Worm (Caenorhabditis elegans) whole organism, mixed stage, embryonic: ENCODE measurements around the gene H25P19.1.

Experiments used
- M03D4.4 ChIP-seq: sonication (generic microtip); optimal IDR thresholded peaks from 2 replicates; lab custom pipeline; 2017; ENCODE audit warnings: mild to moderate bottlenecking, missing genetic modification characterization, missing compliant biosample characterization
- ceh-83 ChIP-seq: fragments of 200-800 bp; sonication (Bioruptor generic); optimal IDR thresholded peaks from 2 replicates; lab custom pipeline; 2018; ENCODE audit warnings: mild to moderate bottlenecking, missing genetic modification characterization, missing compliant biosample characterization
- lin-13 ChIP-seq: fragments of 150-350 bp; optimal IDR thresholded peaks from 2 replicates; lab custom pipeline; 2014; ENCODE audit warnings: missing biosample characterization, missing genetic modification characterization
- mls-2 ChIP-seq: sonication (generic microtip); optimal IDR thresholded peaks from 2 replicates; lab custom pipeline; 2016; ENCODE audit warnings: mild to moderate bottlenecking, missing genetic modification characterization, moderate library complexity, missing compliant biosample characterization
- nhr-28 ChIP-seq: fragments of 150-350 bp; optimal IDR thresholded peaks from 2 replicates; lab custom pipeline; 2014; ENCODE audit warnings: missing biosample characterization, missing genetic modification characterization
- nhr-76 ChIP-seq: sonication (generic microtip); optimal IDR thresholded peaks from 2 replicates; lab custom pipeline; 2017; ENCODE audit warnings: missing biosample characterization, missing genetic modification characterization
- sptf-1 ChIP-seq: sonication (generic microtip); optimal IDR thresholded peaks from 2 replicates; lab custom pipeline; 2017; ENCODE audit warnings: mild to moderate bottlenecking, missing genetic modification characterization, moderate library complexity, missing compliant biosample characterization
- ztf-11 ChIP-seq: fragments of 150-350 bp; optimal IDR thresholded peaks from 2 replicates; lab custom pipeline; 2014; ENCODE audit warnings: missing biosample characterization, missing genetic modification characterization

DNA sequence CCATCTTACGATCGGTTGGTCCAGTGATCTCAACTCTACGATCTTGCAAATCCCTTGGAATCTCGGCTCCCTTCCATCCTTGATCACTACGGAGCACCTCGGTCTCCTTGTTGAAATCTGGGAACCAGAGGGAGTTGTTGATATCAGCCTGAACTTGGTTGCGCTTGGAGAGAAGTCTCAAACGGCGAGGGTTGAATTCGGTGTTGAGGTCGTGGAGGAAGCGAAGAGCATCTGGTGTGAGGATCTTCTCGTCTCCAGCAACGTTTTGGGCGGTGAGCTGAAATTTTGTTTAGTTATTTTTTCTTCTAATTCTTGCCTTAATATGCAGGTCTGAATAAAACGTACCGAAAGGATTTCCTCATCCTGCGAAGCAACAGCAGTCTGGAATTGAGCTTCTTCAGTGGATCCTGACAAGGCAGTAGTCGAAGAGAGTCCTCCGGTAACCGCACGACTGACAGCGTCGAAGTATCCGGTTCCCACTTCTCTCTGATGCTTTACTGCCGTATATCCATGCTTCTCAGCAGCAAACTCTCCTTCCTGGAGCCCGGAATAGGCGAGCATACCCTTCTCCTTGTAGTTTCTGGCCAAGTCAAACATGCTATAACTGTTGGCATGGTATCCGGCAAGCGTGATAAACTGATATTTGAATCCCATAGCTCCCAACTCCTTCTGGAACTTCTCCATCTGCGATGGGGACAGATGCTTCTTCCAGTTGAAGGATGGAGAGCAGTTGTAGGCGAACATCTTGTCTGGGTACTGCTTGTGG lies 38.5 kb downstream of the H25P19.1 start:
- TF ChIP-seq lin-13 (tag; lab: Kevin White, UChicago) (no peak), nhr-28 (tag; lab: Kevin White, UChicago) (no peak), ceh-83 (no peak), M03D4.4 (tag; lab: Kevin White, UChicago) (no peak), sptf-1 (tag; lab: Kevin White, UChicago) (no peak), nhr-76 (no peak), mls-2 (tag; lab: Kevin White, UChicago) (no peak), ztf-11 (tag; lab: Kevin White, UChicago) (no peak)
